Fruit fly (Drosophila melanogaster): ENCODE measurements around the gene Sfp24C1.

Gene Sfp24C1

DNA sequence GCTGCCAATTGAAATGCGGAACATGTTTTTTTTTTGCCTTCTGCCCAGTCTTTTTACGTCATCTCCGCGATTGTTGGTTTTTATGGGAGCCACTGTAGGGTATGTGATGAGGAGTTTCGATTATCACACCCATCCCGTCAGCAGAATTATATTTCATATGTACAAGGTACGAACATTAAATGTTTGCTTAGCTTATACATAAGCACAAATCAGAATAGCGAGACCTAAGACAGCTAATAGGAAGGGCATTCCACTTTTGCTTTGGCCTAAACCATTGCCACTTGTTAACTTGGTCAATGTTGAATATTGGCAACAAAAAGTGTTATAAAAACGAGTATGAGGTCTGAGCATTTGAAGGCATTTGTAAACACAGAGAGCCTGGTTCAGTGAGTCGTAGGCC, 2.8 kb downstream of the Sfp24C1 start, which contains the start of gene CG2816 (continued):
- TF ChIP-seq sna (GFP tag; IDR thresholded peaks at IDR 0.05; ENCODE audit: partially characterized antibody) (no peak), Lim3 (GFP tag; IDR thresholded peaks at IDR 0.05) (no peak), CG3847 (GFP tag; IDR thresholded peaks at IDR 0.05) (peak; percentile 89), CG10147 (GFP tag; optimal IDR thresholded peaks at IDR 0.05) (no peak), odd (GFP tag; optimal IDR thresholded peaks at IDR 0.05) (no peak), sens (GFP tag) (peak; percentile 78), nau (GFP tag; optimal IDR thresholded peaks at IDR 0.05) (no peak), psq (GFP tag; optimal IDR thresholded peaks at IDR 0.05) (peak; percentile 18), lilli (GFP tag; optimal IDR thresholded peaks at IDR 0.05) (peak; percentile 93), zen (tag; optimal IDR thresholded peaks at IDR 0.05) (no peak), CG43689 (GFP tag; IDR thresholded peaks at IDR 0.05) (peak; percentile 60), CG10543 (GFP tag; optimal IDR thresholded peaks at IDR 0.05) (peak; percentile 69), NC2α (GFP tag; optimal IDR thresholded peaks at IDR 0.05) (no peak), hbn (GFP tag; IDR thresholded peaks at IDR 0.05; ENCODE audit: partially characterized antibody) (no peak), wor (GFP tag; IDR thresholded peaks at IDR 0.05) (no peak), CG15601 (tag; optimal IDR thresholded peaks at IDR 0.05) (peak; percentile 8), Poxn (GFP tag; IDR thresholded peaks at IDR 0.05) (peak; percentile 37; the same call in 1 of the 2 replicates), CG6175 (GFP tag; IDR thresholded peaks at IDR 0.05) (no peak), Hmr (GFP tag; optimal IDR thresholded peaks at IDR 0.05) (peak; percentile 80), Aef1 (GFP tag; IDR thresholded peaks at IDR 0.05) (peak; percentile 60; the same call in 2 of the 3 replicates), oc (tag; optimal IDR thresholded peaks at IDR 0.05) (no peak), Dbx (GFP tag; IDR thresholded peaks at IDR 0.05) (peak; percentile 70), Deaf1 (tag; optimal IDR thresholded peaks at IDR 0.05) (no peak), onecut (GFP tag; IDR thresholded peaks at IDR 0.05) (no peak), CG7786 (GFP tag; optimal IDR thresholded peaks at IDR 0.05) (peak; percentile 89), dysf (GFP tag; IDR thresholded peaks at IDR 0.05) (peak; percentile 92), Oli (tag; optimal IDR thresholded peaks at IDR 0.05) (peak; percentile 42), CG30020 (tag; optimal IDR thresholded peaks at IDR 0.05) (no peak), CG6854 (GFP tag; optimal IDR thresholded peaks at IDR 0.05) (no peak), CG2129 (GFP tag; IDR thresholded peaks at IDR 0.05; ENCODE audit: partially characterized antibody) (no peak), GATAe (GFP tag; conservative IDR thresholded peaks at IDR 0.05) (no peak), CG15696 (tag; optimal IDR thresholded peaks at IDR 0.05) (no peak), tll (GFP tag; optimal IDR thresholded peaks at IDR 0.05) (no peak), CG10321 (GFP tag; IDR thresholded peaks at IDR 0.05) (0 out of 2 replicates have a peak, but pooled peaks have one; percentile 13), lola (GFP tag; optimal IDR thresholded peaks at IDR 0.05) (no peak), wek (GFP tag; optimal IDR thresholded peaks at IDR 0.05) (no peak), gcm2 (GFP tag; optimal IDR thresholded peaks at IDR 0.05) (no peak), cwo (GFP tag; optimal IDR thresholded peaks at IDR 0.05) (peak; percentile 18), Myb (GFP tag; optimal IDR thresholded peaks at IDR 0.05) (peak; percentile 72), sisA (GFP tag; IDR thresholded peaks at IDR 0.05) (no peak), CG18619 (GFP tag; optimal IDR thresholded peaks at IDR 0.05) (peak; percentile 65), Xrp1 (GFP tag; IDR thresholded peaks at IDR 0.05) (no peak), Hand (GFP tag; optimal IDR thresholded peaks at IDR 0.05) (no peak), CG12391 (tag; optimal IDR thresholded peaks at IDR 0.05) (no peak), CG8359 (GFP tag; optimal IDR thresholded peaks at IDR 0.05; ENCODE audit: borderline replicate concordance) (no peak), toy (GFP tag; IDR thresholded peaks at IDR 0.05) (no peak), Atf-2 (GFP tag; optimal IDR thresholded peaks at IDR 0.05) (peak; percentile 63), Asciz (GFP tag; optimal IDR thresholded peaks at IDR 0.05) (no peak), CG4707 (GFP tag; optimal IDR thresholded peaks at IDR 0.05) (no peak), bowl (GFP tag; IDR thresholded peaks at IDR 0.05) (no peak), CG8924 (tag; optimal IDR thresholded peaks at IDR 0.05) (peak; percentile 64)
